Worm (Caenorhabditis elegans) whole organism, early embryonic: Measurements from ENCODE around the gene sut-1.

Experiments
- B0310.2 ChIP-seq: sonication (generic microtip); optimal IDR thresholded peaks from 2 replicates; lab custom pipeline; 2016; ENCODE audit warnings: mild to moderate bottlenecking, missing genetic modification characterization, missing compliant biosample characterization
- aly-1 ChIP-seq: sonication (generic microtip); optimal IDR thresholded peaks from 2 replicates; lab custom pipeline; 2016; ENCODE audit warnings: missing genetic modification characterization, missing compliant biosample characterization
- ama-1 ChIP-seq: fragments of 150-350 bp; optimal IDR thresholded peaks from 2 replicates; lab custom pipeline; 2014
- ceh-36 ChIP-seq: sonication (generic microtip); optimal IDR thresholded peaks from 2 replicates; lab custom pipeline; 2016; ENCODE audit warnings: missing genetic modification characterization, inconsistent platforms, missing compliant biosample characterization
- ets-7 ChIP-seq: sonication (generic microtip); optimal IDR thresholded peaks from 2 replicates; lab custom pipeline; 2016; ENCODE audit warnings: missing genotype, missing genetic modification characterization, missing compliant biosample characterization
- flt-1 ChIP-seq: fragments of 200-800 bp; sonication (Bioruptor generic); IDR thresholded peaks from 2 replicates; pipeline ENCODE4 v1.3.6; 2022; ENCODE audit warnings: missing genetic modification characterization, missing compliant biosample characterization
- hmg-4 ChIP-seq: fragments of 200-800 bp; sonication (Bioruptor generic); optimal IDR thresholded peaks from 2 replicates; lab custom pipeline; 2018; ENCODE audit warnings: mild to moderate bottlenecking, missing genetic modification characterization, missing compliant biosample characterization
- hnd-1 ChIP-seq: sonication (generic microtip); optimal IDR thresholded peaks from 2 replicates; lab custom pipeline; 2016; ENCODE audit warnings: missing genetic modification characterization, missing compliant biosample characterization
- scrt-1 ChIP-seq: fragments of 200-800 bp; sonication (Bioruptor generic); IDR thresholded peaks from 2 replicates; pipeline ENCODE4 v1.3.6; 2022; ENCODE audit warnings: missing genetic modification characterization, missing compliant biosample characterization
- tbx-11 ChIP-seq: fragments of 200-800 bp; sonication (Bioruptor generic); IDR thresholded peaks from 2 replicates; pipeline ENCODE4 v1.3.6; 2022; ENCODE audit warnings: missing genetic modification characterization, missing compliant biosample characterization
- tbx-37 ChIP-seq: fragments of 200-800 bp; sonication (Bioruptor generic); conservative IDR thresholded peaks from 2 replicates; pipeline ENCODE4 v1.3.6; 2022; ENCODE audit warnings: missing genetic modification reagents, missing genetic modification characterization, missing compliant biosample characterization

- no peak for TF ChIP-seq aly-1 (tag; lab: Kevin White, UChicago)
- no peak for TF ChIP-seq flt-1 (GFP tag; lab: Robert Waterston, UW)
- TF ChIP-seq ama-1 (lab: Kevin White, UChicago), result no peak
- TF ChIP-seq ceh-36 (tag; lab: Kevin White, UChicago), result no peak
- no peak for TF ChIP-seq tbx-37
- TF ChIP-seq hmg-4, result no peak
- TF ChIP-seq ets-7 (tag; lab: Kevin White, UChicago), result no peak
- TF ChIP-seq tbx-11 (GFP tag; lab: Robert Waterston, UW), result no peak
- TF ChIP-seq hnd-1 (tag; lab: Kevin White, UChicago), result no peak
- TF ChIP-seq scrt-1 (GFP tag; lab: Robert Waterston, UW), result no peak
- no peak for TF ChIP-seq B0310.2 (tag; lab: Kevin White, UChicago)
Observed at ce11 chrII:1088527-1089230, 34.4 kb downstream of the sut-1 start.
